Fruit fly (Drosophila melanogaster) whole organism, embryonic: ENCODE results near the gene mRpL10.

Experiments
- Atf6 ChIP-seq: fragments of 200-800 bp; sonication (Bioruptor generic); IDR thresholded peaks from 2 replicates; pipeline ENCODE4 v1.3.6; 2022; ENCODE audit warnings: missing biosample characterization, missing genetic modification characterization
- Blimp-1 ChIP-seq: fragments of 200-800 bp; sonication (Bioruptor generic); optimal IDR thresholded peaks from 3 replicates; lab custom pipeline; 2018; ENCODE audit warnings: missing biosample characterization, missing genetic modification characterization, mild to moderate bottlenecking, moderate library complexity, missing genetic modification reagents
- Bteb2 ChIP-seq: fragments of 200-800 bp; sonication (Bioruptor generic); optimal IDR thresholded peaks from 2 replicates; lab custom pipeline; 2016; ENCODE audit warnings: missing biosample characterization, missing genetic modification characterization
- CG10209 ChIP-seq: fragments of 200-800 bp; sonication (Bioruptor generic); optimal IDR thresholded peaks from 3 replicates; lab custom pipeline; 2017; ENCODE audit warnings: missing biosample characterization, mild to moderate bottlenecking, missing genetic modification characterization, missing genetic modification reagents
- CG10654 ChIP-seq: fragments of 200-800 bp; sonication (Bioruptor generic); optimal IDR thresholded peaks from 2 replicates; lab custom pipeline; 2016; ENCODE audit warnings: missing biosample characterization, missing genetic modification characterization
- CG1233 ChIP-seq: fragments of 200-800 bp; sonication (Bioruptor generic); optimal IDR thresholded peaks from 4 replicates; lab custom pipeline; 2018; ENCODE audit warnings: missing biosample characterization, mild to moderate bottlenecking, missing genetic modification characterization
- CG12744 ChIP-seq: fragments of 200-800 bp; sonication (Bioruptor generic); optimal IDR thresholded peaks from 2 replicates; lab custom pipeline; 2016; ENCODE audit warnings: missing biosample characterization, missing genetic modification characterization
- CG12942 ChIP-seq: fragments of 200-800 bp; sonication (Bioruptor generic); optimal IDR thresholded peaks from 3 replicates; lab custom pipeline; 2016; ENCODE audit warnings: missing biosample characterization, missing genetic modification characterization
- CG13296 ChIP-seq: fragments of 200-800 bp; sonication (Bioruptor generic); optimal IDR thresholded peaks from 3 replicates; lab custom pipeline; 2018; ENCODE audit warnings: missing biosample characterization, mild to moderate bottlenecking, missing genetic modification characterization
- CG14667 ChIP-seq: fragments of 200-800 bp; sonication (Bioruptor generic); IDR thresholded peaks from 2 replicates; pipeline ENCODE4 v1.3.6; 2022; ENCODE audit warnings: missing biosample characterization, missing genetic modification characterization
- CG15269 ChIP-seq: fragments of 200-800 bp; sonication (Bioruptor generic); optimal IDR thresholded peaks from 2 replicates; lab custom pipeline; 2018; ENCODE audit warnings: missing biosample characterization, mild to moderate bottlenecking, missing genetic modification characterization, moderate library complexity
- CG16813 ChIP-seq: fragments of 200-800 bp; sonication (Bioruptor generic); IDR thresholded peaks from 3 replicates; pipeline ENCODE4 v1.3.6; 2022; ENCODE audit warnings: missing biosample characterization, missing genetic modification characterization; ENCODE audit not compliant: partially characterized antibody
- CG17186 ChIP-seq: fragments of 200-800 bp; sonication (Bioruptor generic); optimal IDR thresholded peaks from 3 replicates; lab custom pipeline; 2017; ENCODE audit warnings: missing biosample characterization, missing genetic modification reagents, missing genetic modification characterization
- CG18476 ChIP-seq: fragments of 200-800 bp; sonication (Bioruptor generic); optimal IDR thresholded peaks from 2 replicates; lab custom pipeline; 2016; ENCODE audit warnings: missing biosample characterization, mild to moderate bottlenecking, missing genetic modification characterization
- CG18619 ChIP-seq: fragments of 200-800 bp; sonication (Bioruptor generic); optimal IDR thresholded peaks from 3 replicates; lab custom pipeline; 2017; ENCODE audit warnings: missing biosample characterization, mild to moderate bottlenecking, missing genetic modification characterization
- CG34422 ChIP-seq: fragments of 200-800 bp; sonication (Bioruptor generic); IDR thresholded peaks from 3 replicates; pipeline ENCODE4 v1.3.6; 2022; ENCODE audit warnings: missing biosample characterization, missing genetic modification characterization
- CG6683 ChIP-seq: fragments of 200-800 bp; sonication (Bioruptor generic); optimal IDR thresholded peaks from 2 replicates; lab custom pipeline; 2017; ENCODE audit warnings: missing biosample characterization, mild to moderate bottlenecking, missing genetic modification characterization, missing genetic modification reagents
- CG9817 ChIP-seq: fragments of 200-800 bp; sonication (Bioruptor generic); optimal IDR thresholded peaks from 2 replicates; lab custom pipeline; 2018; ENCODE audit warnings: missing biosample characterization, mild to moderate bottlenecking, missing genetic modification characterization, moderate library complexity
- CHES-1-like ChIP-seq: fragments of 200-800 bp; sonication (Bioruptor generic); optimal IDR thresholded peaks from 2 replicates; lab custom pipeline; 2016; ENCODE audit warnings: missing biosample characterization, missing genetic modification characterization
- CTCF ChIP-seq: fragments of 200-800 bp; sonication (Bioruptor generic); optimal IDR thresholded peaks from 2 replicates; lab custom pipeline; 2017; ENCODE audit warnings: missing biosample characterization, mild to moderate bottlenecking, missing genetic modification characterization, moderate library complexity
- Chrac-16 ChIP-seq: fragments of 200-800 bp; sonication (Bioruptor generic); optimal IDR thresholded peaks from 3 replicates; lab custom pipeline; 2016; ENCODE audit warnings: missing biosample characterization, missing genetic modification characterization
- Dad ChIP-seq: fragments of 200-800 bp; sonication (Bioruptor generic); optimal IDR thresholded peaks from 3 replicates; lab custom pipeline; 2016; ENCODE audit warnings: missing biosample characterization, missing genetic modification characterization
- Dfd ChIP-seq, 2 experiments: fragments of >200 bp; optimal IDR thresholded peaks; 2 replicates each; lab custom pipeline; 2017; ENCODE audit warnings: missing biosample characterization in 2 of 2, missing genetic modification characterization in 2 of 2
- Gsc ChIP-seq: fragments of 200-800 bp; sonication (Bioruptor generic); IDR thresholded peaks from 2 replicates; pipeline ENCODE4 v1.3.6; 2022; ENCODE audit warnings: missing biosample characterization, missing genetic modification characterization
- HLHmδ ChIP-seq: fragments of 200-800 bp; sonication (Bioruptor generic); optimal IDR thresholded peaks from 2 replicates; lab custom pipeline; 2018; ENCODE audit warnings: missing biosample characterization, mild to moderate bottlenecking, missing genetic modification characterization, moderate library complexity
- Nf-YA ChIP-seq: fragments of 200-800 bp; sonication (Bioruptor generic); IDR thresholded peaks from 2 replicates; pipeline ENCODE4 v1.3.6; 2022; ENCODE audit warnings: missing biosample characterization, missing genetic modification characterization
- Nf-YB ChIP-seq: fragments of 200-800 bp; sonication (Bioruptor generic); optimal IDR thresholded peaks from 3 replicates; lab custom pipeline; 2019; ENCODE audit warnings: missing biosample characterization, mild to moderate bottlenecking, missing genetic modification characterization, moderate library complexity
- Optix ChIP-seq: fragments of 200-800 bp; sonication (Bioruptor generic); IDR thresholded peaks from 3 replicates; pipeline ENCODE4 v1.3.6; 2022; ENCODE audit warnings: missing biosample characterization, missing genetic modification characterization
- Ravus ChIP-seq: fragments of 200-800 bp; sonication (Bioruptor generic); IDR thresholded peaks from 2 replicates; pipeline ENCODE4 v1.3.6; 2022; ENCODE audit warnings: missing biosample characterization, missing genetic modification characterization
- Sry-β ChIP-seq: fragments of 200-800 bp; sonication (Bioruptor generic); optimal IDR thresholded peaks from 2 replicates; lab custom pipeline; 2018; ENCODE audit warnings: missing biosample characterization, mild to moderate bottlenecking, missing genetic modification characterization, moderate library complexity
- abd-A ChIP-seq: fragments of 200-800 bp; sonication (Bioruptor generic); optimal IDR thresholded peaks from 3 replicates; lab custom pipeline; 2019; ENCODE audit warnings: missing biosample characterization, mild to moderate bottlenecking, missing genetic modification characterization, moderate library complexity
- aop ChIP-seq: fragments of 200-800 bp; sonication (Bioruptor generic); IDR thresholded peaks from 2 replicates; pipeline ENCODE4 v1.3.6; 2022; ENCODE audit warnings: missing biosample characterization, missing genetic modification characterization
- az2 ChIP-seq: fragments of 200-800 bp; sonication (Bioruptor generic); optimal IDR thresholded peaks from 3 replicates; lab custom pipeline; 2016; ENCODE audit warnings: missing biosample characterization, missing genetic modification characterization
- br ChIP-seq: fragments of >200 bp; optimal IDR thresholded peaks from 2 replicates; lab custom pipeline; 2017
- caup ChIP-seq: fragments of 200-800 bp; sonication (Bioruptor generic); optimal IDR thresholded peaks from 3 replicates; lab custom pipeline; 2017; ENCODE audit warnings: missing biosample characterization, mild to moderate bottlenecking, missing genetic modification characterization, moderate library complexity; ENCODE audit not compliant: severe bottlenecking
- chn ChIP-seq: fragments of 200-800 bp; sonication (Bioruptor generic); optimal IDR thresholded peaks from 2 replicates; lab custom pipeline; 2016; ENCODE audit warnings: missing biosample characterization, missing genetic modification characterization
- crol ChIP-seq: fragments of 200-800 bp; sonication (Bioruptor generic); IDR thresholded peaks from 2 replicates; pipeline ENCODE4 v1.3.6; 2022; ENCODE audit warnings: missing biosample characterization, missing genetic modification characterization
- dan ChIP-seq: fragments of 200-800 bp; sonication (Bioruptor generic); IDR thresholded peaks from 2 replicates; pipeline ENCODE4 v1.3.6; 2022; ENCODE audit warnings: missing biosample characterization, missing genetic modification characterization
- dati ChIP-seq: fragments of 200-800 bp; sonication (Bioruptor generic); IDR thresholded peaks from 2 replicates; pipeline ENCODE4 v1.3.6; 2022; ENCODE audit warnings: missing biosample characterization, missing genetic modification characterization
- esg ChIP-seq: fragments of 200-800 bp; sonication (Bioruptor generic); conservative IDR thresholded peaks from 2 replicates; pipeline ENCODE4 v1.3.6; 2022; ENCODE audit warnings: missing biosample characterization, missing genetic modification characterization
- eve ChIP-seq, 2 experiments: fragments of >200 bp; optimal IDR thresholded peaks; 2 replicates each; lab custom pipeline; 2017; ENCODE audit warnings: missing biosample characterization in 2 of 2, missing genetic modification characterization in 2 of 2
- fu2 ChIP-seq: fragments of 200-800 bp; sonication (Bioruptor generic); optimal IDR thresholded peaks from 2 replicates; lab custom pipeline; 2016; ENCODE audit warnings: missing biosample characterization, missing genetic modification characterization
- klu ChIP-seq: fragments of 200-800 bp; sonication (Bioruptor generic); IDR thresholded peaks from 2 replicates; pipeline ENCODE4 v1.3.6; 2022; ENCODE audit warnings: missing biosample characterization, missing genetic modification characterization
- maf-S ChIP-seq: fragments of 200-800 bp; sonication (Bioruptor generic); optimal IDR thresholded peaks from 2 replicates; lab custom pipeline; 2016; ENCODE audit warnings: missing biosample characterization, missing genetic modification characterization
- odd ChIP-seq: fragments of 200-800 bp; sonication (Bioruptor generic); optimal IDR thresholded peaks from 2 replicates; lab custom pipeline; 2017; ENCODE audit warnings: missing biosample characterization, mild to moderate bottlenecking, missing genetic modification characterization
- onecut ChIP-seq: fragments of 200-800 bp; sonication (Bioruptor generic); IDR thresholded peaks from 2 replicates; pipeline ENCODE4 v1.3.6; 2022; ENCODE audit warnings: missing biosample characterization, missing genetic modification characterization
- pan ChIP-seq, 4 experiments: fragments of >200 bp in 3 of 4; fragments of 200-800 bp in 1 of 4; sonication (Bioruptor generic) in 1 of 4; optimal IDR thresholded peaks in 3 of 4; IDR thresholded peaks in 1 of 4; 2 replicates each; pipeline versions ENCODE4 v1.3.6 to Lab custom; 2017 to 2022; ENCODE audit warnings: missing biosample characterization in 2 of 4, missing genetic modification characterization in 2 of 4, mixed read lengths in 1 of 4
- row ChIP-seq: fragments of 200-800 bp; sonication (Bioruptor generic); IDR thresholded peaks from 3 replicates; pipeline ENCODE4 v1.3.6; 2022; ENCODE audit warnings: missing biosample characterization, missing genetic modification characterization
- sens ChIP-seq: fragments of 200-800 bp; sonication (Bioruptor generic); peaks from one replicate; lab custom pipeline; 2016; ENCODE audit warnings: missing biosample characterization, missing genetic modification characterization
- shn ChIP-seq: fragments of 200-800 bp; sonication (Bioruptor generic); optimal IDR thresholded peaks from 3 replicates; lab custom pipeline; 2016; ENCODE audit warnings: missing biosample characterization, missing genetic modification characterization
- sob ChIP-seq: fragments of 200-800 bp; sonication (Bioruptor generic); IDR thresholded peaks from 2 replicates; pipeline ENCODE4 v1.3.6; 2022; ENCODE audit warnings: missing biosample characterization, missing genetic modification characterization
- tll ChIP-seq, 2 experiments: fragments of 200-800 bp in 1 of 2; fragments of >200 bp in 1 of 2; sonication (Bioruptor generic) in 1 of 2; optimal IDR thresholded peaks; 2 replicates each; lab custom pipeline; 2017 to 2019; ENCODE audit warnings: missing biosample characterization in 2 of 2, missing genetic modification characterization in 2 of 2, mild to moderate bottlenecking in 1 of 2, moderate library complexity in 1 of 2

Gene mRpL10

DNA sequence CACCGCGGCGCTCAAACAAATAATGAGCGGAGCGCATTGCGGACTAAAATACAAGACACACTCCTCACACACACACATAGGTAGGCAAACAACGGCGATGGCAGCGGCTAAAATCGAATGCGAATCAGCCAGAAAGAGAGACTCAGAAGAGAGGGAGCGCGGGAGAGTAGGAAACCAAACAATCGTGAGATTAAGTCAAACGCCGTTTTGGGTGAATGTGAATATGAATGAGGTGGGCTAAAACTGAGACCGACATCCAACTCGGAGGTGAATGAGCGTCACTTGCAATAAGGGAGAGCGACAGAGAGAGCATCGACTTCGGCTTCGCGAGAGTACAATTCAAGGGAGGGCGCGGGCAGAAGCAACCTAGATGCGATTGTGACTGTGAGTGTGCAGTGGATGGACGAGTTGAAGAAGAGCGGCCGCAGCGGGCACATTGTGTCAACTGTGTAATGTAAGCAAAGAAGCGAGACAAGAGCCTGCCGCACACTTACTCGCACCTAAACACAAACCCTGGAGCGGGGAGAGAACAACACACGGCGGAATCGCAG is 18.4 kb downstream of the mRpL10 start (continued):
- TF ChIP-seq Chrac-16 (GFP tag; lab: Kevin White, UChicago) (no peak), CHES-1-like (GFP tag; lab: Kevin White, UChicago) (no peak), eve (GFP tag; optimal IDR thresholded peaks at IDR 0.05; lab: Kevin White, UChicago) (no peak), Sry-β (GFP tag; lab: Kevin White, UChicago) (no peak), CG12942 (GFP tag; lab: Kevin White, UChicago) (no peak), CG6683 (GFP tag; lab: Kevin White, UChicago) (no peak), esg (GFP tag; lab: Robert Waterston, UW) (no peak), CG16813 (no peak; the same call in 2 of the 3 replicates), Nf-YA (GFP tag; lab: Robert Waterston, UW) (no peak), CG1233 (GFP tag; lab: Kevin White, UChicago) (no peak), dan (no peak), CG10209 (GFP tag; lab: Kevin White, UChicago) (no peak), Dfd (GFP tag; optimal IDR thresholded peaks at IDR 0.05; lab: Kevin White, UChicago) (no peak), dati (GFP tag; lab: Robert Waterston, UW) (no peak), odd (peak; percentile 31), CG9817 (tag; lab: Kevin White, UChicago) (no peak), sob (GFP tag; lab: Robert Waterston, UW) (peak; percentile 45; the same call in 1 of the 2 replicates), chn (GFP tag; lab: Kevin White, UChicago) (no peak), caup (GFP tag; lab: Kevin White, UChicago) (no peak), CTCF (GFP tag; lab: Kevin White, UChicago) (no peak), row (GFP tag; lab: Robert Waterston, UW) (no peak), fu2 (GFP tag; lab: Kevin White, UChicago) (no peak), CG13296 (peak; percentile 12), onecut (GFP tag; lab: Robert Waterston, UW) (peak; percentile 27; the same call in 1 of the 2 replicates), Dad (GFP tag; lab: Kevin White, UChicago) (no peak), CG12744 (GFP tag; lab: Kevin White, UChicago) (no peak), CG34422 (GFP tag; lab: Robert Waterston, UW) (no peak), CG10654 (GFP tag; lab: Kevin White, UChicago) (no peak), CG18619 (no peak), abd-A (tag; lab: Kevin White, UChicago) (peak; percentile 93), Atf6 (no peak), br (no peak), klu (GFP tag; lab: Robert Waterston, UW) (no peak), tll (GFP tag; optimal IDR thresholded peaks at IDR 0.05; lab: Kevin White, UChicago) (peak in 1 of 2 experiments; percentile 93), CG15269 (tag; lab: Kevin White, UChicago) (no peak), sens (GFP tag; lab: Kevin White, UChicago) (peak; percentile 72), CG18476 (GFP tag; lab: Kevin White, UChicago) (no peak), Nf-YB (GFP tag; lab: Kevin White, UChicago) (no peak), Ravus (GFP tag; lab: Robert Waterston, UW) (no peak), shn (GFP tag; lab: Kevin White, UChicago) (no peak), pan (optimal IDR thresholded peaks at IDR 0.05; lab: Kevin White, UChicago) (no peak), pan (GFP tag; optimal IDR thresholded peaks at IDR 0.05 in 1 of 2, IDR thresholded peaks at IDR 0.05 in 1 of 2) (peak in 1 of 2 experiments; percentile 23), CG17186 (GFP tag; lab: Kevin White, UChicago) (no peak), Bteb2 (GFP tag; lab: Kevin White, UChicago) (no peak), maf-S (GFP tag; lab: Kevin White, UChicago) (no peak), Gsc (GFP tag; lab: Robert Waterston, UW) (no peak), CG14667 (no peak), crol (peak; percentile 92), Blimp-1 (GFP tag; lab: Kevin White, UChicago) (no peak), HLHmδ (GFP tag; lab: Kevin White, UChicago) (peak; percentile 73), Optix (GFP tag; lab: Robert Waterston, UW) (no peak), aop (no peak), az2 (GFP tag; lab: Kevin White, UChicago) (no peak)
